Worm (Caenorhabditis elegans) whole organism, L1 larva: ENCODE data around the gene tag-120.
A peak's percentile ranks its signal among the peaks of the same experiment; 100 is the strongest.

ENCODE experiments used
- ceh-8 ChIP-seq: fragments of 200-800 bp; sonication (Bioruptor generic); optimal IDR thresholded peaks from 2 replicates; lab custom pipeline; 2018; ENCODE audit warnings: mild to moderate bottlenecking, missing genetic modification characterization, moderate library complexity, missing compliant biosample characterization
- dpl-1 ChIP-seq, 3 experiments: fragments of 150-350 bp in 2 of 3; sonication (generic microtip) in 1 of 3; optimal IDR thresholded peaks; 2 replicates each; lab custom pipeline; 2014 to 2017; ENCODE audit warnings: missing biosample characterization in 3 of 3, missing genetic modification characterization in 3 of 3, missing genetic modification reagents in 3 of 3
- efl-3 ChIP-seq: fragments of 200-800 bp; sonication (Bioruptor generic); optimal IDR thresholded peaks from 2 replicates; lab custom pipeline; 2018; ENCODE audit warnings: mild to moderate bottlenecking, missing genetic modification characterization, missing compliant biosample characterization
- egl-27 ChIP-seq, 2 experiments: fragments of 150-350 bp in 1 of 2; sonication (generic microtip); optimal IDR thresholded peaks; 3 replicates each; lab custom pipeline; 2017 to 2018; ENCODE audit warnings: missing biosample characterization in 2 of 2, missing genetic modification characterization in 2 of 2, missing genetic modification reagents in 2 of 2
- elt-2 ChIP-seq: sonication (generic microtip); optimal IDR thresholded peaks from 2 replicates; lab custom pipeline; 2016; ENCODE audit warnings: missing genetic modification characterization, mild to moderate bottlenecking, inconsistent platforms, missing compliant biosample characterization, missing genetic modification reagents
- ets-5 ChIP-seq: fragments of 200-800 bp; sonication (Bioruptor generic); IDR thresholded peaks from 2 replicates; pipeline ENCODE4 v1.3.6; 2022; ENCODE audit warnings: missing genetic modification characterization, missing compliant biosample characterization
- fkh-10 ChIP-seq: sonication (generic microtip); optimal IDR thresholded peaks from 2 replicates; lab custom pipeline; 2017; ENCODE audit warnings: missing biosample characterization, missing genetic modification reagents, missing genetic modification characterization
- grh-1 ChIP-seq: fragments of 200-800 bp; sonication (Bioruptor generic); IDR thresholded peaks from 2 replicates; pipeline ENCODE4 v1.3.6; 2022; ENCODE audit warnings: missing genetic modification reagents, missing genetic modification characterization, missing compliant biosample characterization
- hlh-4 ChIP-seq: sonication (generic microtip); optimal IDR thresholded peaks from 2 replicates; lab custom pipeline; 2016; ENCODE audit warnings: mild to moderate bottlenecking, missing genetic modification characterization, missing compliant biosample characterization
- isw-1 ChIP-seq: fragments of 200-800 bp; sonication (Bioruptor generic); IDR thresholded peaks from 2 replicates; pipeline ENCODE4 v1.3.6; 2022; ENCODE audit warnings: missing genetic modification characterization, missing compliant biosample characterization
- jun-1 ChIP-seq: fragments of 150-350 bp; optimal IDR thresholded peaks from 2 replicates; lab custom pipeline; 2014; ENCODE audit warnings: missing biosample characterization, missing genetic modification reagents, missing genetic modification characterization
- lin-13 ChIP-seq: fragments of 150-350 bp; optimal IDR thresholded peaks from 2 replicates; lab custom pipeline; 2014; ENCODE audit warnings: missing biosample characterization, missing genetic modification reagents, missing genetic modification characterization
- lin-35 ChIP-seq, 2 experiments: fragments of 150-350 bp; optimal IDR thresholded peaks; 2 replicates each; lab custom pipeline; 2014; ENCODE audit warnings: missing biosample characterization in 2 of 2, missing genetic modification characterization in 2 of 2, missing genetic modification reagents in 2 of 2
- lin-39 ChIP-seq: fragments of 150-350 bp; optimal IDR thresholded peaks from 2 replicates; lab custom pipeline; 2014; ENCODE audit warnings: missing biosample characterization, missing genetic modification reagents, missing genetic modification characterization
- lsy-2 ChIP-seq, 2 experiments: fragments of 150-350 bp; optimal IDR thresholded peaks; 2 replicates each; lab custom pipeline; 2014; ENCODE audit warnings: missing biosample characterization in 2 of 2, missing genetic modification characterization in 2 of 2
- mdl-1 ChIP-seq, 2 experiments: fragments of 150-350 bp; optimal IDR thresholded peaks; 2 replicates each; lab custom pipeline; 2014 to 2017; ENCODE audit warnings: missing biosample characterization in 2 of 2, missing genetic modification characterization in 2 of 2, inconsistent platforms in 1 of 2
- mef-2 ChIP-seq: fragments of 150-350 bp; optimal IDR thresholded peaks from 2 replicates; lab custom pipeline; 2014; ENCODE audit warnings: missing biosample characterization, missing genetic modification characterization
- nhr-12 ChIP-seq: sonication (generic microtip); optimal IDR thresholded peaks from 2 replicates; lab custom pipeline; 2017; ENCODE audit warnings: missing biosample characterization, missing genetic modification characterization
- nhr-20 ChIP-seq: sonication (generic microtip); optimal IDR thresholded peaks from 2 replicates; lab custom pipeline; 2016; ENCODE audit warnings: mild to moderate bottlenecking, missing genetic modification characterization, missing compliant biosample characterization
- nhr-237 ChIP-seq: fragments of 150-350 bp; optimal IDR thresholded peaks from 2 replicates; lab custom pipeline; 2014; ENCODE audit warnings: missing biosample characterization, missing genetic modification characterization
- nhr-71 ChIP-seq: sonication (generic microtip); optimal IDR thresholded peaks from 2 replicates; lab custom pipeline; 2016; ENCODE audit warnings: mild to moderate bottlenecking, missing genetic modification characterization, moderate library complexity, missing compliant biosample characterization
- nhr-77 ChIP-seq: fragments of 150-350 bp; optimal IDR thresholded peaks from 2 replicates; lab custom pipeline; 2014; ENCODE audit warnings: missing biosample characterization, missing genetic modification characterization
- nhr-90 ChIP-seq: sonication (generic microtip); optimal IDR thresholded peaks from 2 replicates; lab custom pipeline; 2016; ENCODE audit warnings: mild to moderate bottlenecking, missing genetic modification characterization, missing compliant biosample characterization; ENCODE audit not compliant: poor library complexity
- pqm-1 ChIP-seq: sonication (generic microtip); optimal IDR thresholded peaks from 3 replicates; lab custom pipeline; 2017; ENCODE audit warnings: missing biosample characterization, missing genetic modification characterization
- skn-1 ChIP-seq: fragments of 150-350 bp; optimal IDR thresholded peaks from 2 replicates; lab custom pipeline; 2014; ENCODE audit warnings: missing biosample characterization, missing genetic modification characterization
- snu-23 ChIP-seq: sonication (generic microtip); optimal IDR thresholded peaks from 2 replicates; lab custom pipeline; 2016; ENCODE audit warnings: missing genetic modification characterization, missing compliant biosample characterization
- sptf-1 ChIP-seq: fragments of 150-350 bp; optimal IDR thresholded peaks from 2 replicates; lab custom pipeline; 2014; ENCODE audit warnings: missing biosample characterization, missing genetic modification characterization
- sup-37 ChIP-seq: fragments of 200-800 bp; sonication (Bioruptor generic); optimal IDR thresholded peaks from 2 replicates; lab custom pipeline; 2018; ENCODE audit warnings: mild to moderate bottlenecking, missing genetic modification characterization, missing compliant biosample characterization
- tlp-1 ChIP-seq: fragments of 150-350 bp; optimal IDR thresholded peaks from 2 replicates; lab custom pipeline; 2014; ENCODE audit warnings: missing biosample characterization, missing genetic modification characterization
- unc-62 ChIP-seq: fragments of 150-350 bp; optimal IDR thresholded peaks from 2 replicates; lab custom pipeline; 2014; ENCODE audit warnings: missing biosample characterization, missing genetic modification reagents, missing genetic modification characterization
- unc-98 ChIP-seq: fragments of 200-800 bp; sonication (Bioruptor generic); IDR thresholded peaks from 2 replicates; pipeline ENCODE4 v1.3.6; 2022; ENCODE audit warnings: missing genetic modification characterization, missing compliant biosample characterization
- zag-1 ChIP-seq: fragments of 150-350 bp; optimal IDR thresholded peaks from 2 replicates; lab custom pipeline; 2014; ENCODE audit warnings: missing biosample characterization, missing genetic modification characterization

tag-120 gene

DNA sequence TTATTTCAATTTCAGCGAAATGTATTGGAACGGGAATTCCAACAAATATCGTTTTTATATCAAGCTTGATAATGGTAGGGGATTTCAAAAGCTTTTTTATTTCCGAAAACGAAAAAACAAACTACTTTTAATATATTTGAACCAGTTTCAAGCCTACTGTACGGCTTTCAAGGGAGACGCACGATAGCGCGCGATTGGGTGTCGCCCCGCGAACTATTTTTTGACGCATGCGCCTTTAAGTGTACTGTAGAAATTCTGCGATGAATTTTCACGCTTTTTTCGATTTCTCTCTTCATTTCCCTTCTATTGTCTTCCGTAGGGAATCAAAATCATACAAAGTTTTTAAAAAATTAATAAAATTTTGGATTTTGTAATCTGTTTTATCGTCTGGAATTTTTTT is 6.1 kb downstream of the tag-120 start:
- TF ChIP-seq unc-62 (no peak), unc-98 (GFP tag; lab: Robert Waterston, UW) (no peak), lin-35 (GFP tag; optimal IDR thresholded peaks at IDR 0.05; lab: Kevin White, UChicago) (no peak), jun-1 (tag; lab: Kevin White, UChicago) (no peak), elt-2 (tag; lab: Kevin White, UChicago) (no peak), sptf-1 (tag; lab: Kevin White, UChicago) (no peak), sup-37 (no peak), zag-1 (no peak), nhr-237 (tag; lab: Kevin White, UChicago) (no peak), skn-1 (tag; lab: Kevin White, UChicago) (no peak)

DNA sequence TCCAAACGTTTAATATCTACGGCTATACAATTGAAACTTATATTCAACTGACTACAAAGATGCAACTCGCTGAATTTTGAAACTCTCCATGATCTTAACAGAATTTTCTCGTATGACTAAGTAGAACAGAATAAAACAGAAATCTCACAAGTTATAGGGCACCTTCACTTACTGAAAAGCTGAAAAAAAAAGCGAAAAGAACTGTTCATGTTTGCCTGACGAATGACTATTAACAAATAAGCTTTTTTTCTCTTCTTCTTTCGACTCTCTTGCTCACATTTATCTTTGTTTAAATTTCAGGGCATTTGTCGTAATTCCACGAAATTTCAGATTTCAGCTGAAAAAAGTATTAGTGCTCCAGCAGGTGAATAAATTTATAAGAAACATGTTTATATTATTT is 6.9 kb downstream of the tag-120 start, which contains the start of gene xbx-6:
Gene xbx-6 (plus strand): TSS at position 301 of the 400 bp plus-strand sequence.
- TF ChIP-seq nhr-12 (tag; lab: Kevin White, UChicago), result no peak
- peak; percentile 57 for TF ChIP-seq hlh-4 (tag; lab: Kevin White, UChicago)

DNA sequence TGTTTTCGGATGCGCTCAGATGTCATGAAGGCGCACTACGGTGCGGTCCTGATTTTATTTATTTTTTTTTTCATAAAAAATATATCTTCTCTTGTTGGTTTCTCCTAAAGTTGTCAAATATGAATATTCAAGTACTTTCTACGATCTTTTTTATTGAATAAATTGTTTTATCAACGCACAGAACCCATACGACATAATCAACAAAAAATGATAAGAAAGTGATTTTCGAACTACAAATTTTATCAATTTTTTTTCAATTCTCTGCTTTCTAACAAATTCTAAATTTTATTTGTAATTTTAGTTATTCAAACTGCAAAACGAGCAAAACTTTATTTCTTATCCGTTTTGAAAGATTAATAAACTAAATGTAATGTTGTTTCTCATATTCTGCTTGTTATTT is 7.8 kb downstream of the tag-120 start:
- TF ChIP-seq grh-1 (GFP tag; lab: Robert Waterston, UW) (no peak), elt-2 (tag; lab: Kevin White, UChicago) (peak; percentile 44), tlp-1 (tag; lab: Kevin White, UChicago) (peak; percentile 29)

DNA sequence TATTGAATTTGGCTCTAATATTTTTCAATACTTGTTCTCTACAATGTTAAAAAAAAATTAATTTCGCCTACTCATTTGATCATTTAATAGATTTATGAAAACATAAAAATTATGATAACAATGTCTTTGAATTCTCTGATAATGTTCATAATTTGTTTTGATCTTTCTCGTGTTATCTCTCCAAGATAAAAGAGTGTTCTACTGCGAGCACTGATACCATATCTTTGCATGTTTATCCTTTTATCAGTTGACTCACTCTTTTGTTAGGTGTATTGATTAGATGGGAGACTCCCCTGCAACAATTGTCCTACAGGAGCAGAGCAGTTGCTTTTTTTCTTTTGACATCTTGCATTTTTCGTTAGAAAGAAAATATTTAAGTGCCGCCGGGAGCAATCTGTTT is 10.4 kb downstream of the tag-120 start:
- TF ChIP-seq elt-2 (tag; lab: Kevin White, UChicago), result peak; percentile 9
- no peak for TF ChIP-seq egl-27 (tag; optimal IDR thresholded peaks at IDR 0.05; lab: Kevin White, UChicago)

DNA sequence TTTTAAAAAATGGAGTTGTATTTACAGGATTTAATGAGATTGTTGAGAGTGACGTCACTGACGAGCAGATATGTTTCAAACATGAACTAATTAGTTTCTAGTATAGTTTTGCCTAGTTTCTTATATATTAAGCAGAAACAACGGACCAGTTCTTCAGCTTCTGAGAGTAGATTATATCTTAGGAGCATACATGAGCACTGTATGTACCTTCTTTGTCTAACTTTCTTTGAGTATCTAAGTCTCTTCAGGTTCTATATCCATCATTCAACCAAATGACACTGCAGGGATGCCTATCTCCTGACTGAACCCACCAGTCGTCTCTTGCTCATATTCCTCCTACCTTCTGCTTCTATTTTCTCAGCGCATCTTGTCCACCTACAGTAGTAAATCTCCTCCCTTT is 12.9 kb downstream of the tag-120 start, which contains the start of gene her-1:
Gene her-1 (plus strand): TSS at position 301 of the 400 bp plus-strand sequence.
- no peak for TF ChIP-seq unc-62
- no peak for TF ChIP-seq nhr-90 (tag; lab: Kevin White, UChicago)
- no peak for TF ChIP-seq lin-35 (GFP tag; optimal IDR thresholded peaks at IDR 0.05; lab: Kevin White, UChicago)
- no peak for TF ChIP-seq ets-5 (GFP tag; lab: Robert Waterston, UW)
- no peak for TF ChIP-seq snu-23 (GFP tag; lab: Kevin White, UChicago)
- no peak for TF ChIP-seq elt-2 (tag; lab: Kevin White, UChicago)
- no peak for TF ChIP-seq lin-39
- TF ChIP-seq nhr-77 (tag; lab: Kevin White, UChicago), result no peak
- TF ChIP-seq, all 84 proteins: peak for 0

DNA sequence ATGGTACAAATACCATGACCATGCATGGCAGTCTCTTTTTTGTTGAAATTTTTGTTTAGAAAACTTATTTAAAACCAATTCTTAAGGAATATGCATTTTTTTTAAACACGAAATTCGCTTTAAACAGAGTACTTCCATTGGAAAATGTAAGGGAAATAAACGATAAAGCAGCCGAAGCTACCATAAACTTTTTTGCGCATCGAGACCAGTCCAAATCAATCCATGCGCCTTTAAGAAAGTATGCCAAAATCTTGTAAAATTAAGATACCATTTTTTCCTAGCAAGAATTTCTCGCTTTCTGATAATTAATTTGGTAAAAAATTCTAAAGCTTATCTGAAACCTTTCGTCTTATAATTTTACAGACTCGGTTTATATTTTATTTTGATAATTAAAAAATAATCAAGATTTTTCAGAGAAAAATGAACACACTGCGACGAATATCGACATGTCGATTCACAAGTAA is 16.9 kb downstream of the tag-120 start, which contains the start of gene ZK287.7:
Gene ZK287.7 (plus strand): TSS at position 414 of the 464 bp plus-strand sequence.
- TF ChIP-seq unc-62, result no peak
- no peak for TF ChIP-seq nhr-71
- no peak for TF ChIP-seq nhr-90 (tag; lab: Kevin White, UChicago)
- TF ChIP-seq isw-1 (GFP tag; lab: Robert Waterston, UW), result no peak
- no peak for TF ChIP-seq ceh-8
- no peak for TF ChIP-seq pqm-1 (tag; lab: Kevin White, UChicago)
- TF ChIP-seq nhr-20 (tag; lab: Kevin White, UChicago), result no peak
- no peak for TF ChIP-seq lsy-2 (tag; optimal IDR thresholded peaks at IDR 0.05; lab: Kevin White, UChicago)
- no peak for TF ChIP-seq efl-3 (GFP tag; lab: Kevin White, UChicago)
- no peak for TF ChIP-seq dpl-1 (GFP tag; optimal IDR thresholded peaks at IDR 0.05; lab: Kevin White, UChicago)
- no peak for TF ChIP-seq mdl-1 (tag; optimal IDR thresholded peaks at IDR 0.05; lab: Kevin White, UChicago)
- TF ChIP-seq mef-2 (tag; lab: Kevin White, UChicago), result no peak
- TF ChIP-seq fkh-10 (GFP tag; lab: Kevin White, UChicago), result no peak
- TF ChIP-seq lin-13, result no peak
- TF ChIP-seq, all 84 proteins: peak for 0
